Worm (Caenorhabditis elegans): Measurements from ENCODE around the gene sel-12.

- TF ChIP-seq hmg-4 (GFP tag; optimal IDR thresholded peaks at IDR 0.05) (no peak), B0310.2 (tag; optimal IDR thresholded peaks at IDR 0.05) (no peak)
Measured at ce11 chrX:871957-872715, 43.5 kb upstream of the sel-12 start, which contains the start of gene F56F10.1.
